Fruit fly (Drosophila melanogaster) whole organism, embryonic: Measurements from ENCODE around the gene Tsr1.

Experiments used
- Atf3 ChIP-seq: fragments of 200-800 bp; sonication (Bioruptor generic); optimal IDR thresholded peaks from 3 replicates; lab custom pipeline; 2016; ENCODE audit warnings: missing biosample characterization, missing genetic modification characterization
- B-H1 ChIP-seq: fragments of 200-800 bp; sonication (Bioruptor generic); IDR thresholded peaks from 3 replicates; pipeline ENCODE4 v1.3.6; 2022; ENCODE audit warnings: missing biosample characterization, missing genetic modification characterization
- Blimp-1 ChIP-seq: fragments of 200-800 bp; sonication (Bioruptor generic); optimal IDR thresholded peaks from 3 replicates; lab custom pipeline; 2018; ENCODE audit warnings: missing biosample characterization, missing genetic modification characterization, mild to moderate bottlenecking, moderate library complexity, missing genetic modification reagents
- CG10267 ChIP-seq: fragments of 200-800 bp; sonication (Bioruptor generic); optimal IDR thresholded peaks from 2 replicates; lab custom pipeline; 2018; ENCODE audit warnings: missing biosample characterization, mild to moderate bottlenecking, missing genetic modification characterization, moderate library complexity
- CG10979 ChIP-seq: fragments of 200-800 bp; sonication (Bioruptor generic); optimal IDR thresholded peaks from 2 replicates; lab custom pipeline; 2018; ENCODE audit warnings: missing biosample characterization, mild to moderate bottlenecking, missing genetic modification characterization, moderate library complexity
- CG11085 ChIP-seq: fragments of 200-800 bp; sonication (Bioruptor generic); IDR thresholded peaks from 2 replicates; pipeline ENCODE4 v1.3.6; 2022; ENCODE audit warnings: missing biosample characterization, missing genetic modification characterization
- CG12155 ChIP-seq: fragments of 200-800 bp; sonication (Bioruptor generic); optimal IDR thresholded peaks from 3 replicates; lab custom pipeline; 2016; ENCODE audit warnings: missing biosample characterization, missing genetic modification characterization
- CG12236 ChIP-seq: fragments of 200-800 bp; sonication (Bioruptor generic); optimal IDR thresholded peaks from 2 replicates; lab custom pipeline; 2016; ENCODE audit warnings: missing biosample characterization, missing genetic modification characterization
- CG12744 ChIP-seq: fragments of 200-800 bp; sonication (Bioruptor generic); optimal IDR thresholded peaks from 2 replicates; lab custom pipeline; 2016; ENCODE audit warnings: missing biosample characterization, missing genetic modification characterization
- CG12942 ChIP-seq: fragments of 200-800 bp; sonication (Bioruptor generic); optimal IDR thresholded peaks from 3 replicates; lab custom pipeline; 2016; ENCODE audit warnings: missing biosample characterization, missing genetic modification characterization
- CG14050 ChIP-seq: fragments of 200-800 bp; sonication (Bioruptor generic); IDR thresholded peaks from 3 replicates; pipeline ENCODE4 v1.3.6; 2022; ENCODE audit warnings: missing biosample characterization, missing genetic modification characterization
- CG14441 ChIP-seq: fragments of 200-800 bp; sonication (Bioruptor generic); IDR thresholded peaks from 2 replicates; pipeline ENCODE4 v1.3.6; 2022; ENCODE audit warnings: missing biosample characterization, missing genetic modification characterization
- CG15073 ChIP-seq: fragments of 200-800 bp; sonication (Bioruptor generic); optimal IDR thresholded peaks from 2 replicates; lab custom pipeline; 2016; ENCODE audit warnings: missing biosample characterization, missing genetic modification characterization
- CG15269 ChIP-seq: fragments of 200-800 bp; sonication (Bioruptor generic); optimal IDR thresholded peaks from 2 replicates; lab custom pipeline; 2018; ENCODE audit warnings: missing biosample characterization, mild to moderate bottlenecking, missing genetic modification characterization, moderate library complexity
- CG18262 ChIP-seq: fragments of 200-800 bp; optimal IDR thresholded peaks from 3 replicates; lab custom pipeline; 2019; ENCODE audit warnings: missing biosample characterization, mild to moderate bottlenecking, missing genetic modification characterization, moderate library complexity
- CG2129 ChIP-seq: fragments of 200-800 bp; sonication (Bioruptor generic); IDR thresholded peaks from 2 replicates; pipeline ENCODE4 v1.3.6; 2022; ENCODE audit warnings: missing biosample characterization, missing genetic modification characterization; ENCODE audit not compliant: partially characterized antibody
- CG30403 ChIP-seq: fragments of 200-800 bp; sonication (Bioruptor generic); optimal IDR thresholded peaks from 3 replicates; lab custom pipeline; 2016; ENCODE audit warnings: missing biosample characterization, missing genetic modification characterization
- CG31224 ChIP-seq: fragments of 200-800 bp; sonication (Bioruptor generic); IDR thresholded peaks from 2 replicates; pipeline ENCODE4 v1.3.6; 2022; ENCODE audit warnings: missing biosample characterization, missing genetic modification characterization
- CG42726 ChIP-seq: fragments of 200-800 bp; sonication (Bioruptor generic); IDR thresholded peaks from 2 replicates; pipeline ENCODE4 v1.3.6; 2022; ENCODE audit warnings: missing biosample characterization, missing genetic modification characterization; ENCODE audit not compliant: partially characterized antibody
- CG8478 ChIP-seq: fragments of >200 bp; optimal IDR thresholded peaks from 2 replicates; lab custom pipeline; 2018
- D ChIP-seq, 2 experiments: fragments of 200-800 bp in 1 of 2; fragments of >200 bp in 1 of 2; sonication (Bioruptor generic) in 1 of 2; optimal IDR thresholded peaks; 2 replicates in 1 of 2; 3 replicates in 1 of 2; lab custom pipeline; 2017; ENCODE audit warnings: mild to moderate bottlenecking in 1 of 2, missing biosample characterization in 1 of 2, missing genetic modification characterization in 1 of 2, missing genetic modification reagents in 1 of 2
- D19B ChIP-seq: fragments of 200-800 bp; sonication (Bioruptor generic); optimal IDR thresholded peaks from 2 replicates; lab custom pipeline; 2017; ENCODE audit warnings: missing biosample characterization, mild to moderate bottlenecking, missing genetic modification characterization
- Dbx ChIP-seq: fragments of 200-800 bp; sonication (Bioruptor generic); IDR thresholded peaks from 3 replicates; pipeline ENCODE4 v1.3.6; 2022; ENCODE audit warnings: missing biosample characterization, missing genetic modification characterization
- Dfd ChIP-seq, 2 experiments: fragments of >200 bp; optimal IDR thresholded peaks; 2 replicates each; lab custom pipeline; 2017; ENCODE audit warnings: missing biosample characterization in 2 of 2, missing genetic modification characterization in 2 of 2
- E2f1 ChIP-seq: fragments of 200-800 bp; sonication (Bioruptor generic); IDR thresholded peaks from 2 replicates; pipeline ENCODE4 v1.3.6; 2022; ENCODE audit warnings: missing biosample characterization, missing genetic modification characterization
- Ets97D ChIP-seq: fragments of 200-800 bp; sonication (Bioruptor generic); optimal IDR thresholded peaks from 3 replicates; lab custom pipeline; 2016; ENCODE audit warnings: missing biosample characterization, missing genetic modification characterization
- HHEX ChIP-seq: fragments of 200-800 bp; sonication (Bioruptor generic); optimal IDR thresholded peaks from 3 replicates; lab custom pipeline; 2017; ENCODE audit warnings: missing biosample characterization, mild to moderate bottlenecking, missing genetic modification characterization, missing genetic modification reagents
- HmgD ChIP-seq: fragments of 200-800 bp; sonication (Bioruptor generic); optimal IDR thresholded peaks from 3 replicates; lab custom pipeline; 2016; ENCODE audit warnings: missing biosample characterization, missing genetic modification characterization
- Nf-YC ChIP-seq: fragments of 200-800 bp; optimal IDR thresholded peaks from 3 replicates; lab custom pipeline; 2019; ENCODE audit warnings: missing biosample characterization, mild to moderate bottlenecking, missing genetic modification characterization, moderate library complexity
- Sry-β ChIP-seq: fragments of 200-800 bp; sonication (Bioruptor generic); optimal IDR thresholded peaks from 2 replicates; lab custom pipeline; 2018; ENCODE audit warnings: missing biosample characterization, mild to moderate bottlenecking, missing genetic modification characterization, moderate library complexity
- TFAM ChIP-seq: fragments of 200-800 bp; sonication (Bioruptor generic); optimal IDR thresholded peaks from 2 replicates; lab custom pipeline; 2017; ENCODE audit warnings: missing biosample characterization, missing genetic modification characterization, inconsistent platforms
- YL-1 ChIP-seq: fragments of 200-800 bp; sonication (Bioruptor generic); optimal IDR thresholded peaks from 3 replicates; lab custom pipeline; 2017; ENCODE audit warnings: missing biosample characterization, mild to moderate bottlenecking, missing genetic modification characterization
- abd-A ChIP-seq: fragments of 200-800 bp; sonication (Bioruptor generic); optimal IDR thresholded peaks from 3 replicates; lab custom pipeline; 2019; ENCODE audit warnings: missing biosample characterization, mild to moderate bottlenecking, missing genetic modification characterization, moderate library complexity
- ase ChIP-seq: fragments of 200-800 bp; sonication (Bioruptor generic); IDR thresholded peaks from 3 replicates; pipeline ENCODE4 v1.3.6; 2022; ENCODE audit warnings: missing biosample characterization, missing genetic modification characterization
- bigmax ChIP-seq: fragments of 200-800 bp; sonication (Bioruptor generic); optimal IDR thresholded peaks from 2 replicates; lab custom pipeline; 2018; ENCODE audit warnings: missing biosample characterization, mild to moderate bottlenecking, missing genetic modification characterization
- br ChIP-seq: fragments of >200 bp; optimal IDR thresholded peaks from 2 replicates; lab custom pipeline; 2017
- bsh ChIP-seq, 2 experiments: fragments of 200-800 bp; sonication (Bioruptor generic); optimal IDR thresholded peaks; 2 replicates each; lab custom pipeline; 2017 to 2018; ENCODE audit warnings: mild to moderate bottlenecking in 2 of 2, missing biosample characterization in 2 of 2, missing genetic modification characterization in 2 of 2, moderate library complexity in 1 of 2
- btn ChIP-seq: fragments of 200-800 bp; sonication (Bioruptor generic); optimal IDR thresholded peaks from 2 replicates; lab custom pipeline; 2016; ENCODE audit warnings: missing biosample characterization, missing genetic modification characterization
- dmrt99B ChIP-seq: fragments of 200-800 bp; sonication (Bioruptor generic); optimal IDR thresholded peaks from 2 replicates; lab custom pipeline; 2018; ENCODE audit warnings: missing biosample characterization, mild to moderate bottlenecking, missing genetic modification characterization, moderate library complexity
- fru ChIP-seq: fragments of >200 bp; optimal IDR thresholded peaks from 2 replicates; lab custom pipeline; 2017
- nerfin-1 ChIP-seq: fragments of 200-800 bp; sonication (Bioruptor generic); optimal IDR thresholded peaks from 3 replicates; lab custom pipeline; 2019; ENCODE audit warnings: missing biosample characterization, mild to moderate bottlenecking, missing genetic modification characterization, moderate library complexity
- pfk ChIP-seq: fragments of 200-800 bp; sonication (Bioruptor generic); optimal IDR thresholded peaks from 2 replicates; lab custom pipeline; 2018; ENCODE audit warnings: missing biosample characterization, mild to moderate bottlenecking, missing genetic modification characterization, moderate library complexity
- phol ChIP-seq: fragments of 200-800 bp; sonication (Bioruptor generic); optimal IDR thresholded peaks from 3 replicates; lab custom pipeline; 2018; ENCODE audit warnings: missing biosample characterization, mild to moderate bottlenecking, missing genetic modification characterization, moderate library complexity
- psq ChIP-seq: fragments of 200-800 bp; sonication (Bioruptor generic); optimal IDR thresholded peaks from 2 replicates; lab custom pipeline; 2017; ENCODE audit warnings: missing biosample characterization, missing genetic modification characterization
- sc ChIP-seq, 3 experiments: fragments of >200 bp in 2 of 3; fragments of 200-800 bp in 1 of 3; sonication (Bioruptor generic) in 1 of 3; optimal IDR thresholded peaks; 2 replicates in 2 of 3; 3 replicates in 1 of 3; lab custom pipeline; 2017; ENCODE audit warnings: mild to moderate bottlenecking in 1 of 3, missing biosample characterization in 1 of 3, missing genetic modification characterization in 1 of 3, missing genetic modification reagents in 1 of 3
- sr ChIP-seq: fragments of 200-800 bp; sonication (Bioruptor generic); IDR thresholded peaks from 3 replicates; pipeline ENCODE4 v1.3.6; 2022; ENCODE audit warnings: missing biosample characterization, missing genetic modification characterization
- ssp ChIP-seq: fragments of 200-800 bp; sonication (Bioruptor generic); IDR thresholded peaks from 2 replicates; pipeline ENCODE4 v1.3.6; 2022; ENCODE audit warnings: missing biosample characterization, missing genetic modification characterization
- tap ChIP-seq: fragments of 200-800 bp; optimal IDR thresholded peaks from 3 replicates; lab custom pipeline; 2019; ENCODE audit warnings: missing biosample characterization, mild to moderate bottlenecking, missing genetic modification characterization, moderate library complexity
- vvl ChIP-seq: fragments of 200-800 bp; sonication (Bioruptor generic); IDR thresholded peaks from 2 replicates; pipeline ENCODE4 v1.3.6; 2022; ENCODE audit warnings: missing biosample characterization, missing genetic modification characterization

Gene Tsr1

dm6 chr3L:21317416-21318259 is 17.4 kb upstream of the Tsr1 start, which contains the start of gene Pc (continued):
- TF ChIP-seq CG18262 (tag; lab: Kevin White, UChicago) (no peak), br (lab: Kevin White, UChicago) (no peak), sr (GFP tag; lab: Robert Waterston, UW) (no peak), pfk (GFP tag; lab: Kevin White, UChicago) (no peak), HmgD (GFP tag; lab: Kevin White, UChicago) (peak; percentile 83), dmrt99B (tag; lab: Kevin White, UChicago) (no peak), CG31224 (GFP tag; lab: Robert Waterston, UW) (no peak), Nf-YC (tag; lab: Kevin White, UChicago) (peak; percentile 44), TFAM (GFP tag; lab: Kevin White, UChicago) (no peak), Dfd (GFP tag; optimal IDR thresholded peaks at IDR 0.05; lab: Kevin White, UChicago) (no peak), CG15269 (tag; lab: Kevin White, UChicago) (no peak), YL-1 (GFP tag; lab: Kevin White, UChicago) (peak; percentile 67), ssp (GFP tag; lab: Robert Waterston, UW) (0 out of 2 replicates have a peak, but pooled peaks have one; percentile 12), CG12744 (GFP tag; lab: Kevin White, UChicago) (no peak), CG12236 (GFP tag; lab: Kevin White, UChicago) (no peak), vvl (GFP tag; lab: Robert Waterston, UW) (no peak; the same call in 1 of the 2 replicates), Sry-β (GFP tag; lab: Kevin White, UChicago) (no peak), CG12942 (GFP tag; lab: Kevin White, UChicago) (no peak), CG30403 (no peak), Atf3 (GFP tag; lab: Kevin White, UChicago) (no peak), CG42726 (GFP tag; lab: Robert Waterston, UW) (peak; percentile 95), D (optimal IDR thresholded peaks at IDR 0.05; lab: Kevin White, UChicago) (peak; percentile 43), D (GFP tag; optimal IDR thresholded peaks at IDR 0.05; lab: Kevin White, UChicago) (no peak), ase (no peak), B-H1 (no peak), D19B (GFP tag; lab: Kevin White, UChicago) (no peak), psq (GFP tag; lab: Kevin White, UChicago) (no peak), CG2129 (GFP tag; lab: Robert Waterston, UW) (peak; percentile 60), Dbx (GFP tag; lab: Robert Waterston, UW) (no peak), CG15073 (GFP tag; lab: Kevin White, UChicago) (no peak), sc (optimal IDR thresholded peaks at IDR 0.05; lab: Kevin White, UChicago) (no peak), sc (GFP tag; optimal IDR thresholded peaks at IDR 0.05; lab: Kevin White, UChicago) (no peak), Ets97D (GFP tag; lab: Kevin White, UChicago) (peak; percentile 88), Blimp-1 (GFP tag; lab: Kevin White, UChicago) (no peak), tap (tag; lab: Kevin White, UChicago) (no peak), E2f1 (GFP tag; lab: Robert Waterston, UW) (no peak), bigmax (GFP tag; lab: Kevin White, UChicago) (no peak), abd-A (tag; lab: Kevin White, UChicago) (peak; percentile 15), CG14441 (GFP tag; lab: Robert Waterston, UW) (no peak), CG12155 (GFP tag; lab: Kevin White, UChicago) (peak; percentile 49), nerfin-1 (tag; lab: Kevin White, UChicago) (no peak), CG10979 (no peak), HHEX (GFP tag; lab: Kevin White, UChicago) (no peak), CG8478 (lab: Kevin White, UChicago) (peak; percentile 65), bsh (GFP tag; optimal IDR thresholded peaks at IDR 0.05; lab: Kevin White, UChicago) (no peak), btn (GFP tag; lab: Kevin White, UChicago) (no peak), phol (tag; lab: Kevin White, UChicago) (peak; percentile 47), fru (lab: Kevin White, UChicago) (no peak), CG10267 (tag; lab: Kevin White, UChicago) (peak; percentile 61), CG11085 (GFP tag; lab: Robert Waterston, UW) (0 out of 2 replicates have a peak, but pooled peaks have one; percentile 18), CG14050 (GFP tag; lab: Robert Waterston, UW) (no peak)
